Worm (Caenorhabditis elegans): ENCODE data around the gene CD4.11.

Gene CD4.11

ce11 chrV:5584293-5584776, 598 bp upstream of the CD4.11 start, which contains the start of gene pas-6:
Gene pas-6, minus strand, starts transcription at chrV:5584343.
- no peak for TF ChIP-seq nhr-76 (tag; optimal IDR thresholded peaks at IDR 0.05)
- no peak for TF ChIP-seq bed-3 (GFP tag; optimal IDR thresholded peaks at IDR 0.05)
- peak; percentile 23 for TF ChIP-seq ces-1 (GFP tag; optimal IDR thresholded peaks at IDR 0.05)
- TF ChIP-seq mep-1 (tag; optimal IDR thresholded peaks at IDR 0.05): peak; percentile 9
- peak; percentile 96 for TF ChIP-seq lsy-2 (tag; optimal IDR thresholded peaks at IDR 0.05)

- TF ChIP-seq unc-39 (tag; optimal IDR thresholded peaks at IDR 0.05) (no peak), flh-1 (GFP tag; optimal IDR thresholded peaks at IDR 0.05) (no peak), lin-32 (GFP tag; optimal IDR thresholded peaks at IDR 0.05) (no peak)
These were observed 2.1 kb downstream of the CD4.11 start for ce11 chrV:5587042-5587441.

- TF ChIP-seq sem-2 (GFP tag; optimal IDR thresholded peaks at IDR 0.05): no peak
- TF ChIP-seq nhr-237 (tag; optimal IDR thresholded peaks at IDR 0.05): no peak
These were observed 3.0 kb downstream of the CD4.11 start for ce11 chrV:5587955-5588354.

- TF ChIP-seq drap-1 (GFP tag; optimal IDR thresholded peaks at IDR 0.05): no peak
- TF ChIP-seq snpc-4 (tag; optimal IDR thresholded peaks at IDR 0.05): no peak
- no peak for TF ChIP-seq bed-3 (GFP tag; optimal IDR thresholded peaks at IDR 0.05)
- TF ChIP-seq ceh-83 (GFP tag; optimal IDR thresholded peaks at IDR 0.05): no peak
- TF ChIP-seq nhr-76 (tag; optimal IDR thresholded peaks at IDR 0.05): no peak
- TF ChIP-seq nhr-12 (tag; optimal IDR thresholded peaks at IDR 0.05): no peak
- TF ChIP-seq lin-13 (tag; optimal IDR thresholded peaks at IDR 0.05): no peak
- no peak for TF ChIP-seq tbx-8 (GFP tag; optimal IDR thresholded peaks at IDR 0.05)
- TF ChIP-seq sem-2 (GFP tag; optimal IDR thresholded peaks at IDR 0.05): no peak
- no peak for TF ChIP-seq mls-2 (tag; optimal IDR thresholded peaks at IDR 0.05)
- no peak for TF ChIP-seq nhr-28 (tag; optimal IDR thresholded peaks at IDR 0.05)
- no peak for TF ChIP-seq nhr-237 (tag; optimal IDR thresholded peaks at IDR 0.05)
These were observed 7.0 kb downstream of the CD4.11 start for ce11 chrV:5591887-5592286.

ce11 chrV:5592323-5592722, 7.4 kb downstream of the CD4.11 start, which contains the start of gene vps-37:
Gene vps-37, plus strand, starts transcription at chrV:5592700.
- TF ChIP-seq drap-1 (GFP tag; optimal IDR thresholded peaks at IDR 0.05) (peak; percentile 21), bed-3 (GFP tag; optimal IDR thresholded peaks at IDR 0.05) (peak; percentile 18), hlh-1 (tag; optimal IDR thresholded peaks at IDR 0.05) (no peak), ham-2 (GFP tag; optimal IDR thresholded peaks at IDR 0.05) (no peak), M03D4.4 (tag; optimal IDR thresholded peaks at IDR 0.05) (peak; percentile 51), ceh-83 (GFP tag; optimal IDR thresholded peaks at IDR 0.05) (no peak), tbx-8 (GFP tag; optimal IDR thresholded peaks at IDR 0.05) (no peak), flh-1 (GFP tag; optimal IDR thresholded peaks at IDR 0.05) (no peak), ces-1 (GFP tag; optimal IDR thresholded peaks at IDR 0.05) (peak; percentile 98), ceh-43 (GFP tag; optimal IDR thresholded peaks at IDR 0.05) (peak; percentile 11), elt-3 (tag; optimal IDR thresholded peaks at IDR 0.05) (no peak), nhr-2 (tag; optimal IDR thresholded peaks at IDR 0.05) (no peak), nhr-28 (tag; optimal IDR thresholded peaks at IDR 0.05) (no peak), zip-8 (tag; optimal IDR thresholded peaks at IDR 0.05) (no peak), mab-5 (tag; optimal IDR thresholded peaks at IDR 0.05) (no peak), lsy-2 (tag; optimal IDR thresholded peaks at IDR 0.05) (peak; percentile 86), mls-2 (tag; optimal IDR thresholded peaks at IDR 0.05) (peak; percentile 32), unc-39 (tag; optimal IDR thresholded peaks at IDR 0.05) (no peak), unc-62 (GFP tag; optimal IDR thresholded peaks at IDR 0.05) (peak; percentile 4), lin-13 (tag; optimal IDR thresholded peaks at IDR 0.05) (peak; percentile 43), nhr-76 (tag; optimal IDR thresholded peaks at IDR 0.05) (no peak), elt-1 (tag; optimal IDR thresholded peaks at IDR 0.05; ENCODE audit: borderline replicate concordance, insufficient read depth) (no peak), sem-2 (GFP tag; optimal IDR thresholded peaks at IDR 0.05) (no peak), mep-1 (tag; optimal IDR thresholded peaks at IDR 0.05) (peak; percentile 76), nhr-237 (tag; optimal IDR thresholded peaks at IDR 0.05) (peak; percentile 70), sptf-1 (tag; optimal IDR thresholded peaks at IDR 0.05) (peak; percentile 56), unc-120 (tag; optimal IDR thresholded peaks at IDR 0.05; ENCODE audit: poor library complexity, severe bottlenecking) (no peak), pha-4 (tag; optimal IDR thresholded peaks at IDR 0.05) (peak; percentile 72), blmp-1 (tag; optimal IDR thresholded peaks at IDR 0.05) (no peak), lin-32 (GFP tag; optimal IDR thresholded peaks at IDR 0.05) (no peak), ceh-39 (tag; optimal IDR thresholded peaks at IDR 0.05) (peak; percentile 44), ztf-11 (tag; optimal IDR thresholded peaks at IDR 0.05) (peak; percentile 3), cnd-1 (tag; optimal IDR thresholded peaks at IDR 0.05) (peak; percentile 39), snpc-4 (tag; optimal IDR thresholded peaks at IDR 0.05) (no peak), nhr-12 (tag; optimal IDR thresholded peaks at IDR 0.05) (no peak)
